Fruit fly (Drosophila melanogaster): ENCODE results near the gene Ilp3.

DNA sequence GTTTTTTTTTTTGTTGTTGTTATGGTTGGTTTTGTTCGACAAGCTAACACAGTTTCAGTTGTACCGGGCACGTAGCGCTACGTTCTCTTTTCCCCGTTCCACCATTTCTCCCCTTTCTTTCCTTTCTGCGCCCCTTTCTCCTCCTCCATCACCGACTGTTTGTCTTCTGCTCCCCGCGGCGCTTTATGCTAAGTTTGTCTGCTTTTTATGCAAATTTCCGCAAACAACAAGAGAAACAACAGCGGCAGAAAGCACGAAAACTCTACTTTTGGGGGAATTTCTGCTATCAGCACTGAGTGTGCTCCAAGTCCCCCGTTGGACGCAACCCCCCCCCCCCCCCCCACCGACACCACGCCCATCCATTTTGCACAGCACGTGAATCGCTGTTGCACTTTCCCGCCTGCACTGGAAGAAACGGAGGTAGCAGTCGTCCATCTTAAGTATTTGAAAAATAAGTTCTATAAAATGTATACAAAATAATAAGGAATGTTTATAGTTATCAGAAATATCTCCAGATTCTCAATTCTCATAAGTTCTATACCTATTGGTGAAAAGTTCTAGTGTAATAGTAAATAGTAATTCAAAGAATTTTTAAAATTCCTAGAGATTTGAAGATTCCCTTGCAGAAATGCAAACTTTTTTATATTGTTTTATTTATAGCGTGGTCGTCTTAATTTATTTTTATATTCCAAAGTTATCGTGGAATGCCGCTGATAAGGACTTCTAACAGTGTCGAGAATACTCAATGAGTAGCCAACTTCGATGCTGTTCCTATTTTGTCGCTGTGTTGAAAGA is 36.8 kb downstream of the Ilp3 start:
- TF ChIP-seq cnc (optimal IDR thresholded peaks at IDR 0.05) (no peak), bab1 (GFP tag; optimal IDR thresholded peaks at IDR 0.05) (no peak)
